Fruit fly (Drosophila melanogaster) whole organism, embryonic: Measurements from ENCODE around the gene Cbl.
A peak's percentile ranks its signal among the peaks of the same experiment; 100 is the strongest.

Experiments used
- Abd-B ChIP-seq: fragments of 200-800 bp; sonication (Bioruptor generic); optimal IDR thresholded peaks from 2 replicates; lab custom pipeline; 2018; ENCODE audit warnings: missing biosample characterization, mild to moderate bottlenecking, missing genetic modification characterization, moderate library complexity
- Adf1 ChIP-seq: fragments of 200-800 bp; sonication (Bioruptor generic); IDR thresholded peaks from 2 replicates; pipeline ENCODE4 v1.3.6; 2022; ENCODE audit warnings: missing biosample characterization, missing genetic modification characterization
- BEAF-32 ChIP-seq: fragments of 200-800 bp; sonication (Bioruptor generic); optimal IDR thresholded peaks from 3 replicates; lab custom pipeline; 2017; ENCODE audit warnings: missing biosample characterization, missing genetic modification characterization, mild to moderate bottlenecking, moderate library complexity, missing genetic modification reagents
- C15 ChIP-seq: fragments of 200-800 bp; sonication (Bioruptor generic); IDR thresholded peaks from 3 replicates; pipeline ENCODE4 v1.3.6; 2022; ENCODE audit warnings: missing biosample characterization, missing genetic modification characterization
- CG10366 ChIP-seq: fragments of 200-800 bp; sonication (Bioruptor generic); IDR thresholded peaks from 2 replicates; pipeline ENCODE4 v1.3.6; 2022; ENCODE audit warnings: missing biosample characterization, missing genetic modification characterization
- CG10431 ChIP-seq: fragments of 200-800 bp; sonication (Bioruptor generic); optimal IDR thresholded peaks from 3 replicates; lab custom pipeline; 2018; ENCODE audit warnings: missing biosample characterization, mild to moderate bottlenecking, missing genetic modification characterization
- CG11093 ChIP-seq: fragments of 200-800 bp; sonication (Bioruptor generic); IDR thresholded peaks from 3 replicates; pipeline ENCODE4 v1.3.6; 2022; ENCODE audit warnings: missing biosample characterization, missing genetic modification characterization
- CG12155 ChIP-seq: fragments of 200-800 bp; sonication (Bioruptor generic); optimal IDR thresholded peaks from 3 replicates; lab custom pipeline; 2016; ENCODE audit warnings: missing biosample characterization, missing genetic modification characterization
- CG1233 ChIP-seq: fragments of 200-800 bp; sonication (Bioruptor generic); optimal IDR thresholded peaks from 4 replicates; lab custom pipeline; 2018; ENCODE audit warnings: missing biosample characterization, mild to moderate bottlenecking, missing genetic modification characterization
- CG12744 ChIP-seq: fragments of 200-800 bp; sonication (Bioruptor generic); optimal IDR thresholded peaks from 2 replicates; lab custom pipeline; 2016; ENCODE audit warnings: missing biosample characterization, missing genetic modification characterization
- CG13775 ChIP-seq: fragments of 200-800 bp; sonication (Bioruptor generic); optimal IDR thresholded peaks from 3 replicates; lab custom pipeline; 2017; ENCODE audit warnings: missing biosample characterization, mild to moderate bottlenecking, missing genetic modification characterization
- CG14667 ChIP-seq: fragments of 200-800 bp; sonication (Bioruptor generic); IDR thresholded peaks from 2 replicates; pipeline ENCODE4 v1.3.6; 2022; ENCODE audit warnings: missing biosample characterization, missing genetic modification characterization
- CG14860 ChIP-seq: fragments of 200-800 bp; sonication (Bioruptor generic); IDR thresholded peaks from 3 replicates; pipeline ENCODE4 v1.3.6; 2022; ENCODE audit warnings: missing biosample characterization, missing genetic modification characterization; ENCODE audit not compliant: partially characterized antibody
- CG14965 ChIP-seq: fragments of 200-800 bp; sonication (Bioruptor generic); optimal IDR thresholded peaks from 2 replicates; lab custom pipeline; 2016; ENCODE audit warnings: missing biosample characterization, missing genetic modification characterization, borderline replicate concordance
- CG17361 ChIP-seq: fragments of 200-800 bp; sonication (Bioruptor generic); IDR thresholded peaks from 3 replicates; pipeline ENCODE4 v1.3.6; 2022; ENCODE audit warnings: missing biosample characterization, missing genetic modification characterization
- CG2202 ChIP-seq: fragments of 200-800 bp; sonication (Bioruptor generic); optimal IDR thresholded peaks from 2 replicates; lab custom pipeline; 2018; ENCODE audit warnings: missing biosample characterization, mild to moderate bottlenecking, missing genetic modification characterization
- CG2678 ChIP-seq: fragments of 200-800 bp; sonication (Bioruptor generic); optimal IDR thresholded peaks from 3 replicates; lab custom pipeline; 2019; ENCODE audit warnings: missing biosample characterization, mild to moderate bottlenecking, missing genetic modification characterization, moderate library complexity
- CG2875 ChIP-seq: fragments of 200-800 bp; sonication (Bioruptor generic); optimal IDR thresholded peaks from 2 replicates; lab custom pipeline; 2017; ENCODE audit warnings: missing biosample characterization, mild to moderate bottlenecking, missing genetic modification characterization, missing genetic modification reagents
- CG31224 ChIP-seq: fragments of 200-800 bp; sonication (Bioruptor generic); IDR thresholded peaks from 2 replicates; pipeline ENCODE4 v1.3.6; 2022; ENCODE audit warnings: missing biosample characterization, missing genetic modification characterization
- CG3281 ChIP-seq: fragments of 200-800 bp; sonication (Bioruptor generic); optimal IDR thresholded peaks from 3 replicates; lab custom pipeline; 2017; ENCODE audit warnings: missing biosample characterization, mild to moderate bottlenecking, missing genetic modification characterization
- CG6854 ChIP-seq: fragments of 200-800 bp; sonication (Bioruptor generic); optimal IDR thresholded peaks from 3 replicates; lab custom pipeline; 2017; ENCODE audit warnings: missing biosample characterization, mild to moderate bottlenecking, missing genetic modification characterization
- CG8765 ChIP-seq: fragments of 200-800 bp; sonication (Bioruptor generic); IDR thresholded peaks from 2 replicates; pipeline ENCODE4 v1.3.6; 2022; ENCODE audit warnings: missing biosample characterization, missing genetic modification characterization
- D19A ChIP-seq: fragments of 200-800 bp; optimal IDR thresholded peaks from 3 replicates; lab custom pipeline; 2019; ENCODE audit warnings: missing biosample characterization, mild to moderate bottlenecking, missing genetic modification characterization, moderate library complexity
- Dref ChIP-seq: fragments of 200-800 bp; sonication (Bioruptor generic); IDR thresholded peaks from 2 replicates; pipeline ENCODE4 v1.3.6; 2022; ENCODE audit warnings: missing biosample characterization, missing genetic modification characterization
- Fer3 ChIP-seq: fragments of 200-800 bp; sonication (Bioruptor generic); optimal IDR thresholded peaks from 2 replicates; lab custom pipeline; 2018; ENCODE audit warnings: missing biosample characterization, mild to moderate bottlenecking, missing genetic modification characterization, moderate library complexity
- Gug ChIP-seq: fragments of 200-800 bp; sonication (Bioruptor generic); IDR thresholded peaks from 4 replicates; pipeline ENCODE4 v1.3.6; 2022; ENCODE audit warnings: missing biosample characterization, missing genetic modification characterization
- HLHmδ ChIP-seq: fragments of 200-800 bp; sonication (Bioruptor generic); optimal IDR thresholded peaks from 2 replicates; lab custom pipeline; 2018; ENCODE audit warnings: missing biosample characterization, mild to moderate bottlenecking, missing genetic modification characterization, moderate library complexity
- Opbp ChIP-seq: fragments of 200-800 bp; sonication (Bioruptor generic); IDR thresholded peaks from 3 replicates; pipeline ENCODE4 v1.3.6; 2022; ENCODE audit warnings: missing biosample characterization, missing genetic modification characterization; ENCODE audit not compliant: partially characterized antibody
- Poxn ChIP-seq: fragments of 200-800 bp; sonication (Bioruptor generic); IDR thresholded peaks from 2 replicates; pipeline ENCODE4 v1.3.6; 2022; ENCODE audit warnings: missing biosample characterization, missing genetic modification characterization
- Ptx1 ChIP-seq: fragments of 200-800 bp; sonication (Bioruptor generic); IDR thresholded peaks from 2 replicates; pipeline ENCODE4 v1.3.6; 2022; ENCODE audit warnings: missing biosample characterization, missing genetic modification characterization
- Sin3A ChIP-seq: fragments of >200 bp; optimal IDR thresholded peaks from 2 replicates; lab custom pipeline; 2018
- Taf1 ChIP-seq: fragments of 200-800 bp; sonication (Bioruptor generic); IDR thresholded peaks from 2 replicates; pipeline ENCODE4 v1.3.6; 2022; ENCODE audit warnings: missing biosample characterization, missing genetic modification characterization
- al ChIP-seq: fragments of 200-800 bp; sonication (Bioruptor generic); IDR thresholded peaks from 2 replicates; pipeline ENCODE4 v1.3.6; 2022; ENCODE audit warnings: missing biosample characterization, missing genetic modification characterization
- bsh ChIP-seq, 2 experiments: fragments of 200-800 bp; sonication (Bioruptor generic); optimal IDR thresholded peaks; 2 replicates each; lab custom pipeline; 2017 to 2018; ENCODE audit warnings: mild to moderate bottlenecking in 2 of 2, missing biosample characterization in 2 of 2, missing genetic modification characterization in 2 of 2, moderate library complexity in 1 of 2
- btn ChIP-seq: fragments of 200-800 bp; sonication (Bioruptor generic); optimal IDR thresholded peaks from 2 replicates; lab custom pipeline; 2016; ENCODE audit warnings: missing biosample characterization, missing genetic modification characterization
- emc ChIP-seq: fragments of 200-800 bp; sonication (Bioruptor generic); optimal IDR thresholded peaks from 2 replicates; lab custom pipeline; 2016; ENCODE audit warnings: missing biosample characterization, missing genetic modification characterization
- ems ChIP-seq: fragments of 200-800 bp; sonication (Bioruptor generic); optimal IDR thresholded peaks from 3 replicates; lab custom pipeline; 2016; ENCODE audit warnings: missing biosample characterization, missing genetic modification characterization
- fu2 ChIP-seq: fragments of 200-800 bp; sonication (Bioruptor generic); optimal IDR thresholded peaks from 2 replicates; lab custom pipeline; 2016; ENCODE audit warnings: missing biosample characterization, missing genetic modification characterization
- klu ChIP-seq: fragments of 200-800 bp; sonication (Bioruptor generic); IDR thresholded peaks from 2 replicates; pipeline ENCODE4 v1.3.6; 2022; ENCODE audit warnings: missing biosample characterization, missing genetic modification characterization
- kni ChIP-seq: fragments of 200-800 bp; sonication (Bioruptor generic); optimal IDR thresholded peaks from 3 replicates; lab custom pipeline; 2017; ENCODE audit warnings: mild to moderate bottlenecking, missing biosample characterization, missing genetic modification reagents, missing genetic modification characterization
- nerfin-2 ChIP-seq: fragments of 200-800 bp; sonication (Bioruptor generic); IDR thresholded peaks from 2 replicates; pipeline ENCODE4 v1.3.6; 2022; ENCODE audit warnings: missing biosample characterization, missing genetic modification characterization; ENCODE audit not compliant: partially characterized antibody
- onecut ChIP-seq: fragments of 200-800 bp; sonication (Bioruptor generic); IDR thresholded peaks from 2 replicates; pipeline ENCODE4 v1.3.6; 2022; ENCODE audit warnings: missing biosample characterization, missing genetic modification characterization
- pb ChIP-seq: fragments of 200-800 bp; sonication (Bioruptor generic); optimal IDR thresholded peaks from 3 replicates; lab custom pipeline; 2016; ENCODE audit warnings: missing biosample characterization, missing genetic modification characterization
- pzg ChIP-seq: fragments of 200-800 bp; sonication (Bioruptor generic); optimal IDR thresholded peaks from 3 replicates; lab custom pipeline; 2018; ENCODE audit warnings: missing biosample characterization, mild to moderate bottlenecking, missing genetic modification characterization, moderate library complexity
- slou ChIP-seq: fragments of 200-800 bp; sonication (Bioruptor generic); optimal IDR thresholded peaks from 3 replicates; lab custom pipeline; 2016; ENCODE audit warnings: missing biosample characterization, missing genetic modification characterization
- tap ChIP-seq: fragments of 200-800 bp; optimal IDR thresholded peaks from 3 replicates; lab custom pipeline; 2019; ENCODE audit warnings: missing biosample characterization, mild to moderate bottlenecking, missing genetic modification characterization, moderate library complexity
- ttk ChIP-seq: fragments of 200-800 bp; sonication (Bioruptor generic); IDR thresholded peaks from 2 replicates; pipeline ENCODE4 v2.1.2; 2022; ENCODE audit warnings: missing biosample characterization, missing genetic modification characterization
- z ChIP-seq: fragments of 200-800 bp; sonication (Bioruptor generic); IDR thresholded peaks from 3 replicates; pipeline ENCODE4 v1.3.6; 2022; ENCODE audit warnings: missing biosample characterization, missing genetic modification characterization
- zfh1 ChIP-seq: fragments of 200-800 bp; sonication (Bioruptor generic); IDR thresholded peaks from 3 replicates; pipeline ENCODE4 v1.3.6; 2022; ENCODE audit warnings: missing biosample characterization, missing genetic modification characterization

Gene Cbl

dm6 chr3L:8457866-8458766 lies 33.4 kb downstream of the Cbl start (continued):
- TF ChIP-seq CG14965 (GFP tag; lab: Kevin White, UChicago) (peak; percentile 84), btn (peak; percentile 96), emc (GFP tag; lab: Kevin White, UChicago) (peak; percentile 86), Adf1 (GFP tag; lab: Robert Waterston, UW) (peak; percentile 78), onecut (GFP tag; lab: Robert Waterston, UW) (peak; percentile 95), slou (GFP tag; lab: Kevin White, UChicago) (peak; percentile 95), al (peak; percentile 96), fu2 (GFP tag; lab: Kevin White, UChicago) (peak; percentile 93), zfh1 (GFP tag; lab: Robert Waterston, UW) (peak; percentile 99), CG3281 (GFP tag; lab: Kevin White, UChicago) (peak; percentile 97), pb (GFP tag; lab: Kevin White, UChicago) (peak; percentile 95), CG12155 (GFP tag; lab: Kevin White, UChicago) (peak; percentile 97), Ptx1 (peak; percentile 98), HLHmδ (GFP tag; lab: Kevin White, UChicago) (peak; percentile 80), CG17361 (GFP tag; lab: Robert Waterston, UW) (peak; percentile 99), kni (peak; percentile 92), Taf1 (GFP tag; lab: Robert Waterston, UW) (peak; percentile 92), Opbp (peak; percentile 56; the same call in 2 of the 3 replicates), CG8765 (GFP tag; lab: Robert Waterston, UW) (peak; percentile 90), CG6854 (GFP tag; lab: Kevin White, UChicago) (peak; percentile 97), CG2875 (GFP tag; lab: Kevin White, UChicago) (peak; percentile 99), D19A (tag; lab: Kevin White, UChicago) (peak; percentile 98), ems (GFP tag; lab: Kevin White, UChicago) (peak; percentile 98), bsh (GFP tag; optimal IDR thresholded peaks at IDR 0.05; lab: Kevin White, UChicago) (peak; percentile 82 to 100), Gug (peak; percentile 98), nerfin-2 (GFP tag; lab: Robert Waterston, UW) (no peak), Sin3A (no peak), Poxn (peak; percentile 92), z (GFP tag; lab: Robert Waterston, UW) (peak; percentile 88), Abd-B (peak; percentile 95), Fer3 (peak; percentile 98), CG14860 (no peak), CG2678 (tag; lab: Kevin White, UChicago) (peak; percentile 98), CG2202 (tag; lab: Kevin White, UChicago) (peak; percentile 99), CG10431 (GFP tag; lab: Kevin White, UChicago) (peak; percentile 95), pzg (GFP tag; lab: Kevin White, UChicago) (peak; percentile 8), CG31224 (GFP tag; lab: Robert Waterston, UW) (peak; percentile 94), Dref (GFP tag; lab: Robert Waterston, UW) (no peak), CG12744 (GFP tag; lab: Kevin White, UChicago) (peak; percentile 96), BEAF-32 (GFP tag; lab: Kevin White, UChicago) (peak; percentile 10), C15 (GFP tag; lab: Robert Waterston, UW) (peak; percentile 94), CG1233 (GFP tag; lab: Kevin White, UChicago) (peak; percentile 94), ttk (peak; percentile 98), tap (tag; lab: Kevin White, UChicago) (peak; percentile 99), klu (GFP tag; lab: Robert Waterston, UW) (peak; percentile 95), CG13775 (peak; percentile 98), CG10366 (GFP tag; lab: Robert Waterston, UW) (peak; percentile 98), CG11093 (peak; percentile 97), CG14667 (GFP tag; lab: Robert Waterston, UW) (peak; percentile 96)
